Fruit fly (Drosophila melanogaster) whole organism, embryonic: ENCODE data around the gene CG14273.

Experiments used
- Aef1 ChIP-seq: fragments of 200-800 bp; sonication (Bioruptor generic); IDR thresholded peaks from 3 replicates; pipeline ENCODE4 v1.3.6; 2022; ENCODE audit warnings: missing biosample characterization, missing genetic modification characterization
- Atf-2 ChIP-seq: fragments of 200-800 bp; sonication (Bioruptor generic); optimal IDR thresholded peaks from 2 replicates; lab custom pipeline; 2016; ENCODE audit warnings: missing biosample characterization, missing genetic modification characterization
- C15 ChIP-seq: fragments of 200-800 bp; sonication (Bioruptor generic); IDR thresholded peaks from 3 replicates; pipeline ENCODE4 v1.3.6; 2022; ENCODE audit warnings: missing biosample characterization, missing genetic modification characterization
- CG10565 ChIP-seq: fragments of 200-800 bp; sonication (Bioruptor generic); optimal IDR thresholded peaks from 3 replicates; lab custom pipeline; 2016; ENCODE audit warnings: missing biosample characterization, mild to moderate bottlenecking, missing genetic modification characterization
- CG12104 ChIP-seq: fragments of 200-800 bp; sonication (Bioruptor generic); optimal IDR thresholded peaks from 3 replicates; lab custom pipeline; 2016; ENCODE audit warnings: missing biosample characterization, missing genetic modification characterization
- CG1233 ChIP-seq: fragments of 200-800 bp; sonication (Bioruptor generic); optimal IDR thresholded peaks from 4 replicates; lab custom pipeline; 2018; ENCODE audit warnings: missing biosample characterization, mild to moderate bottlenecking, missing genetic modification characterization
- CG12391 ChIP-seq: fragments of 200-800 bp; sonication (Bioruptor generic); optimal IDR thresholded peaks from 3 replicates; lab custom pipeline; 2018; ENCODE audit warnings: missing biosample characterization, mild to moderate bottlenecking, missing genetic modification characterization, moderate library complexity
- CG12942 ChIP-seq: fragments of 200-800 bp; sonication (Bioruptor generic); optimal IDR thresholded peaks from 3 replicates; lab custom pipeline; 2016; ENCODE audit warnings: missing biosample characterization, missing genetic modification characterization
- CG14014 ChIP-seq: fragments of 200-800 bp; sonication (Bioruptor generic); IDR thresholded peaks from 2 replicates; pipeline ENCODE4 v1.3.6; 2022; ENCODE audit warnings: missing biosample characterization, missing genetic modification characterization
- CG1603 ChIP-seq: fragments of 200-800 bp; sonication (Bioruptor generic); optimal IDR thresholded peaks from 2 replicates; lab custom pipeline; 2019; ENCODE audit warnings: missing biosample characterization, mild to moderate bottlenecking, missing genetic modification characterization, moderate library complexity
- CG17802 ChIP-seq: fragments of 200-800 bp; sonication (Bioruptor generic); optimal IDR thresholded peaks from 2 replicates; lab custom pipeline; 2018; ENCODE audit warnings: missing biosample characterization, mild to moderate bottlenecking, missing genetic modification characterization, moderate library complexity
- CG18764 ChIP-seq: fragments of 200-800 bp; sonication (Bioruptor generic); optimal IDR thresholded peaks from 3 replicates; lab custom pipeline; 2016; ENCODE audit warnings: missing biosample characterization, missing genetic modification characterization
- CG2199 ChIP-seq: fragments of 200-800 bp; sonication (Bioruptor generic); IDR thresholded peaks from 3 replicates; pipeline ENCODE4 v1.3.6; 2022; ENCODE audit warnings: missing biosample characterization, missing genetic modification characterization
- CG2889 ChIP-seq: fragments of 200-800 bp; sonication (Bioruptor generic); IDR thresholded peaks from 3 replicates; pipeline ENCODE4 v1.3.6; 2022; ENCODE audit warnings: missing biosample characterization, missing genetic modification characterization
- CG3163 ChIP-seq: fragments of 200-800 bp; sonication (Bioruptor generic); optimal IDR thresholded peaks from 3 replicates; lab custom pipeline; 2016; ENCODE audit warnings: missing biosample characterization, missing genetic modification characterization
- CG34224 ChIP-seq: fragments of 200-800 bp; sonication (Bioruptor generic); IDR thresholded peaks from 3 replicates; pipeline ENCODE4 v1.3.6; 2022; ENCODE audit warnings: missing biosample characterization, missing genetic modification characterization; ENCODE audit not compliant: partially characterized antibody
- CG6765 ChIP-seq: fragments of 200-800 bp; sonication (Bioruptor generic); optimal IDR thresholded peaks from 3 replicates; lab custom pipeline; 2017; ENCODE audit warnings: missing biosample characterization, mild to moderate bottlenecking, missing genetic modification characterization
- CG7372 ChIP-seq: fragments of 200-800 bp; sonication (Bioruptor generic); IDR thresholded peaks from 2 replicates; pipeline ENCODE4 v1.3.6; 2022; ENCODE audit warnings: missing biosample characterization, missing genetic modification characterization
- CG7786 ChIP-seq: fragments of 200-800 bp; sonication (Bioruptor generic); optimal IDR thresholded peaks from 2 replicates; lab custom pipeline; 2016; ENCODE audit warnings: missing biosample characterization, missing genetic modification characterization
- CG7987 ChIP-seq: fragments of 200-800 bp; sonication (Bioruptor generic); optimal IDR thresholded peaks from 2 replicates; lab custom pipeline; 2018; ENCODE audit warnings: missing biosample characterization, mild to moderate bottlenecking, missing genetic modification characterization, moderate library complexity
- CG9215 ChIP-seq: fragments of 200-800 bp; sonication (Bioruptor generic); IDR thresholded peaks from 2 replicates; pipeline ENCODE4 v1.3.6; 2022; ENCODE audit warnings: missing biosample characterization, missing genetic modification characterization
- CG9727 ChIP-seq: fragments of 200-800 bp; sonication (Bioruptor generic); optimal IDR thresholded peaks from 3 replicates; lab custom pipeline; 2017; ENCODE audit warnings: missing biosample characterization, mild to moderate bottlenecking, missing genetic modification characterization
- CTCF ChIP-seq: fragments of 200-800 bp; sonication (Bioruptor generic); optimal IDR thresholded peaks from 2 replicates; lab custom pipeline; 2017; ENCODE audit warnings: missing biosample characterization, mild to moderate bottlenecking, missing genetic modification characterization, moderate library complexity
- Chrac-16 ChIP-seq: fragments of 200-800 bp; sonication (Bioruptor generic); optimal IDR thresholded peaks from 3 replicates; lab custom pipeline; 2016; ENCODE audit warnings: missing biosample characterization, missing genetic modification characterization
- D19B ChIP-seq: fragments of 200-800 bp; sonication (Bioruptor generic); optimal IDR thresholded peaks from 2 replicates; lab custom pipeline; 2017; ENCODE audit warnings: missing biosample characterization, mild to moderate bottlenecking, missing genetic modification characterization
- Dip3 ChIP-seq: fragments of 200-800 bp; sonication (Bioruptor generic); optimal IDR thresholded peaks from 3 replicates; lab custom pipeline; 2016; ENCODE audit warnings: missing biosample characterization, missing genetic modification characterization
- Doc3 ChIP-seq: fragments of 200-800 bp; sonication (Bioruptor generic); IDR thresholded peaks from 3 replicates; pipeline ENCODE4 v1.3.6; 2022; ENCODE audit warnings: missing biosample characterization, missing genetic modification characterization; ENCODE audit not compliant: partially characterized antibody
- Eip74EF ChIP-seq, 2 experiments: fragments of 200-800 bp in 1 of 2; fragments of >200 bp in 1 of 2; sonication (Bioruptor generic) in 1 of 2; optimal IDR thresholded peaks; 2 replicates each; lab custom pipeline; 2017 to 2019; ENCODE audit warnings: missing biosample characterization in 2 of 2, missing genetic modification characterization in 2 of 2, mild to moderate bottlenecking in 1 of 2, moderate library complexity in 1 of 2
- Fer1 ChIP-seq: fragments of 200-800 bp; sonication (Bioruptor generic); optimal IDR thresholded peaks from 2 replicates; lab custom pipeline; 2017; ENCODE audit warnings: missing biosample characterization, mild to moderate bottlenecking, missing genetic modification characterization
- HLH4C ChIP-seq: fragments of 200-800 bp; sonication (Bioruptor generic); IDR thresholded peaks from 3 replicates; pipeline ENCODE4 v1.3.6; 2022; ENCODE audit warnings: missing biosample characterization, missing genetic modification characterization; ENCODE audit not compliant: partially characterized antibody
- Hmx ChIP-seq: fragments of 200-800 bp; sonication (Bioruptor generic); optimal IDR thresholded peaks from 2 replicates; lab custom pipeline; 2016; ENCODE audit warnings: missing biosample characterization, missing genetic modification characterization
- Lim3 ChIP-seq: fragments of 200-800 bp; sonication (Bioruptor generic); IDR thresholded peaks from 2 replicates; pipeline ENCODE4 v1.3.6; 2022; ENCODE audit warnings: missing biosample characterization, missing genetic modification characterization
- NC2α ChIP-seq: fragments of 200-800 bp; sonication (Bioruptor generic); optimal IDR thresholded peaks from 2 replicates; lab custom pipeline; 2016; ENCODE audit warnings: missing biosample characterization, missing genetic modification characterization
- Oli ChIP-seq: fragments of 200-800 bp; sonication (Bioruptor generic); optimal IDR thresholded peaks from 2 replicates; lab custom pipeline; 2018; ENCODE audit warnings: missing biosample characterization, mild to moderate bottlenecking, missing genetic modification characterization, moderate library complexity
- PHDP ChIP-seq: fragments of 200-800 bp; sonication (Bioruptor generic); optimal IDR thresholded peaks from 3 replicates; lab custom pipeline; 2018; ENCODE audit warnings: missing biosample characterization, mild to moderate bottlenecking, missing genetic modification characterization, moderate library complexity
- Rfx ChIP-seq: fragments of 200-800 bp; sonication (Bioruptor generic); IDR thresholded peaks from 2 replicates; pipeline ENCODE4 v1.3.6; 2022; ENCODE audit warnings: missing biosample characterization, missing genetic modification characterization
- TFAM ChIP-seq: fragments of 200-800 bp; sonication (Bioruptor generic); optimal IDR thresholded peaks from 2 replicates; lab custom pipeline; 2017; ENCODE audit warnings: missing biosample characterization, missing genetic modification characterization, inconsistent platforms
- cad ChIP-seq: fragments of >200 bp; optimal IDR thresholded peaks from 2 replicates; lab custom pipeline; 2017; ENCODE audit warnings: missing biosample characterization, missing genetic modification characterization
- croc ChIP-seq: fragments of 200-800 bp; sonication (Bioruptor generic); conservative IDR thresholded peaks from 3 replicates; pipeline ENCODE4 v1.3.6; 2022; ENCODE audit warnings: missing biosample characterization, missing genetic modification characterization
- ewg ChIP-seq: fragments of 200-800 bp; sonication (Bioruptor generic); optimal IDR thresholded peaks from 3 replicates; lab custom pipeline; 2017; ENCODE audit warnings: mild to moderate bottlenecking, missing biosample characterization, missing genetic modification reagents, missing genetic modification characterization
- grn ChIP-seq: fragments of 200-800 bp; sonication (Bioruptor generic); optimal IDR thresholded peaks from 3 replicates; lab custom pipeline; 2017; ENCODE audit warnings: missing biosample characterization, missing genetic modification characterization
- hbn ChIP-seq: fragments of 200-800 bp; sonication (Bioruptor generic); IDR thresholded peaks from 2 replicates; pipeline ENCODE4 v1.3.6; 2022; ENCODE audit warnings: missing biosample characterization, missing genetic modification characterization; ENCODE audit not compliant: partially characterized antibody
- pb ChIP-seq: fragments of 200-800 bp; sonication (Bioruptor generic); optimal IDR thresholded peaks from 3 replicates; lab custom pipeline; 2016; ENCODE audit warnings: missing biosample characterization, missing genetic modification characterization
- pita ChIP-seq: fragments of 200-800 bp; sonication (Bioruptor generic); optimal IDR thresholded peaks from 2 replicates; lab custom pipeline; 2017; ENCODE audit warnings: missing biosample characterization, mild to moderate bottlenecking, missing genetic modification characterization
- psq ChIP-seq: fragments of 200-800 bp; sonication (Bioruptor generic); optimal IDR thresholded peaks from 2 replicates; lab custom pipeline; 2017; ENCODE audit warnings: missing biosample characterization, missing genetic modification characterization
- schlank ChIP-seq: fragments of 200-800 bp; sonication (Bioruptor generic); optimal IDR thresholded peaks from 2 replicates; lab custom pipeline; 2018; ENCODE audit warnings: missing biosample characterization, mild to moderate bottlenecking, missing genetic modification characterization
- sisA ChIP-seq: fragments of 200-800 bp; sonication (Bioruptor generic); IDR thresholded peaks from 2 replicates; pipeline ENCODE4 v1.3.6; 2022; ENCODE audit warnings: missing biosample characterization, missing genetic modification characterization
- usp ChIP-seq: fragments of >200 bp; optimal IDR thresholded peaks from 2 replicates; lab custom pipeline; 2017; ENCODE audit warnings: missing biosample characterization, missing genetic modification characterization
- vfl ChIP-seq: fragments of 200-800 bp; sonication (Bioruptor generic); optimal IDR thresholded peaks from 2 replicates; lab custom pipeline; 2016; ENCODE audit warnings: missing biosample characterization, missing genetic modification characterization
- vvl ChIP-seq: fragments of 200-800 bp; sonication (Bioruptor generic); IDR thresholded peaks from 2 replicates; pipeline ENCODE4 v1.3.6; 2022; ENCODE audit warnings: missing biosample characterization, missing genetic modification characterization

The CG14273 gene

DNA sequence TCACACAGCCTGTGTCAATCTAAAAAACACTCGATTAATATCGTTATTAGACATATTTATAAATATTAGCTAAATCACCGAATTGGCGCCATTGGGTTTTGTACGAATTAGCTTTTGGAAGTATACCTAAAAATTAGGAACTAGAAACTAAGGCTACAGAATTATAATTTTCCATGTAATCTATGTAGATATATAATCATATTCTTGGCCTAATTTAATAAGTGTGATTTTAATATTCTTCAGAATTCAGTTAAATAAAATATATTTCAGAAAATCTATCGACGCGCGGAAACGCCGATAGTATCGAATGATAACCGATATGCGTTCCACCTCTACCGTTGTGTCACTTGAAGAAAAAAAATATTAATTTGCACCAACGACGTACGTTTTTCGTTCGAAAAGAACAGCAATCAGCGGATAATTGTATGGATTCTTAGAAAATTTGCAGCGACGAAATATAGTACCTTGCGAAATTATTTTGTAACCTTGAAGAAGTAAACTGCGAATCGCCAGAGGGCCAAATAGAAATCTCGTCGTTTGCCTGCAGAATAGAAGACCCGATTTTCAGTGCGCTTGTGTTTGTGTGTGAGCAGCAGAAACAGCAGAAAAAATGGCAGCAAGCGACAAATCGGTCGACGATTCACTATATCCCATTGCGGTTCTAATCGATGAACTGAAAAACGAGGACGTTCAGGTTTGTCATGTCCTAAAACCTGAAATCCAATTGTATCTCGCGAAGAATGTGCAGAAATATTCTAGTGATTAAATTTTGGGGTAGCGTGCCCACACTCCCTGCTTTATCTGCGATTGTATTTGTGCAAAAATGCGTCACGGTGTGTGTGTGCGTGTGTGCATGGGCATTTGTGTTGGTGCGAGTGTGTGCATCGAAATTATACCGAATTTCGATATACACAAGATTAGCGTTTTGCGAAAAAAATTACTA is 23.5 kb downstream of the CG14273 start, which contains the start of gene Pp2A-29B (continued):
- no peak for TF ChIP-seq CG6765 (GFP tag; lab: Kevin White, UChicago)
- TF ChIP-seq CG34224 (GFP tag; lab: Robert Waterston, UW): peak; percentile 97
- TF ChIP-seq CG14014 (GFP tag; lab: Robert Waterston, UW): no peak
- no peak for TF ChIP-seq CG7786 (GFP tag; lab: Kevin White, UChicago)
- no peak for TF ChIP-seq Aef1 (GFP tag; lab: Robert Waterston, UW)
- no peak for TF ChIP-seq CG18764
- no peak for TF ChIP-seq usp (GFP tag; lab: Kevin White, UChicago)
- no peak for TF ChIP-seq psq
- TF ChIP-seq CG7372 (GFP tag; lab: Robert Waterston, UW): no peak
- peak; percentile 21 for TF ChIP-seq CTCF
- TF ChIP-seq Doc3 (GFP tag; lab: Robert Waterston, UW): peak; percentile 99
- no peak for TF ChIP-seq ewg (GFP tag; lab: Kevin White, UChicago)
- no peak for TF ChIP-seq Oli (tag; lab: Kevin White, UChicago)
- no peak for TF ChIP-seq grn (GFP tag; lab: Kevin White, UChicago)
- TF ChIP-seq CG17802 (tag; lab: Kevin White, UChicago): no peak
- no peak for TF ChIP-seq NC2α
- TF ChIP-seq vvl (GFP tag; lab: Robert Waterston, UW): 0 out of 2 replicates have a peak, but pooled peaks have one; percentile 11
- no peak for TF ChIP-seq D19B (GFP tag; lab: Kevin White, UChicago)
- TF ChIP-seq cad: no peak
- peak; percentile 54 for TF ChIP-seq CG12391 (tag; lab: Kevin White, UChicago)
- no peak for TF ChIP-seq Chrac-16 (GFP tag; lab: Kevin White, UChicago)
- TF ChIP-seq Hmx (GFP tag; lab: Kevin White, UChicago): no peak
- no peak for TF ChIP-seq Fer1 (GFP tag; lab: Kevin White, UChicago)
- TF ChIP-seq PHDP (tag; lab: Kevin White, UChicago): no peak
- no peak for TF ChIP-seq CG12104 (GFP tag; lab: Kevin White, UChicago)
- no peak for TF ChIP-seq CG2199 (GFP tag; lab: Robert Waterston, UW)
- no peak for TF ChIP-seq Eip74EF (GFP tag; optimal IDR thresholded peaks at IDR 0.05; lab: Kevin White, UChicago)
- no peak for TF ChIP-seq CG12942
- no peak for TF ChIP-seq C15 (GFP tag; lab: Robert Waterston, UW)
- TF ChIP-seq CG7987: no peak
- 0 out of 2 replicates have a peak, but pooled peaks have one; percentile 11 for TF ChIP-seq Rfx (GFP tag; lab: Robert Waterston, UW)
- TF ChIP-seq CG1603 (tag; lab: Kevin White, UChicago): no peak
- TF ChIP-seq CG3163 (GFP tag; lab: Kevin White, UChicago): no peak
- no peak for TF ChIP-seq pita
- TF ChIP-seq CG9215 (GFP tag; lab: Robert Waterston, UW): no peak
- TF ChIP-seq hbn (GFP tag; lab: Robert Waterston, UW): peak; percentile 99
- TF ChIP-seq CG1233: no peak
- no peak for TF ChIP-seq CG2889 (GFP tag; lab: Robert Waterston, UW)
- TF ChIP-seq vfl (GFP tag; lab: Kevin White, UChicago): peak; percentile 32
- TF ChIP-seq CG10565 (GFP tag; lab: Kevin White, UChicago): no peak
- TF ChIP-seq croc (GFP tag; lab: Robert Waterston, UW): no peak
- TF ChIP-seq schlank: no peak
- no peak for TF ChIP-seq pb (GFP tag; lab: Kevin White, UChicago)
- peak; percentile 99 for TF ChIP-seq HLH4C (GFP tag; lab: Robert Waterston, UW)
- no peak for TF ChIP-seq TFAM
- TF ChIP-seq Dip3 (GFP tag; lab: Kevin White, UChicago): peak; percentile 19
- TF ChIP-seq CG9727 (GFP tag; lab: Kevin White, UChicago): peak; percentile 61
- TF ChIP-seq Atf-2 (GFP tag; lab: Kevin White, UChicago): no peak
- no peak for TF ChIP-seq Lim3
- TF ChIP-seq sisA (GFP tag; lab: Robert Waterston, UW): no peak
